Fruit fly (Drosophila melanogaster) whole organism, adult: ENCODE data around the gene plh.

Experiments
- CG5204 ChIP-seq: fragments of 200-800 bp; sonication (Bioruptor generic); optimal IDR thresholded peaks from 2 replicates; lab custom pipeline; 2016; ENCODE audit warnings: missing biosample characterization, missing genetic modification characterization
- tj ChIP-seq: fragments of 200-800 bp; sonication (Bioruptor generic); optimal IDR thresholded peaks from 3 replicates; lab custom pipeline; 2017; ENCODE audit warnings: missing biosample characterization, mild to moderate bottlenecking, missing genetic modification characterization, moderate library complexity

DNA sequence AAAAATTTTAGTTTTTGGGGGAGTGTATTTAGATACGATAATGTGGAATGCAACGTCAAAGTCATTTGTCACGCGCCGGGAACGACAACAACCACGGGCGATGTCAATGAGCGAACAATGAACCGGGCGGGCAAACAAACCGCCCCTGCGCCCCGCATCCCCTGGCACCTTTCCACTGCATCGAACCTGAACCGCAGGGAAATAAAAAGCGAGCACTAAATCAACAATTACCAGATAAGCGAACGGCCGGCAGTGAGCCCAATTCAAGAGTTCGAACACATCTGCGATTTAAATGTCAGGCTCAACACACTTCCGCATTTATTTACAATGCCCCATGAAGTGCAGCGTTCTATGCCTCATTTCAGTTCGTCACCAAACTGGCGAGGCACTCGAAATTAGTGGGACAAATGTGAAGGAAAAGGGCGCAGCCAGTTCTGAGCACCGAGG lies 14.3 kb downstream of the plh start:
- TF ChIP-seq CG5204 (GFP tag; lab: Kevin White, UChicago) (no peak), tj (GFP tag; lab: Kevin White, UChicago) (no peak)
